Worm (Caenorhabditis elegans) whole organism, L4 larva: ENCODE data around the gene str-206.
A peak's percentile ranks its signal among the peaks of the same experiment; 100 is the strongest.

Source experiments
- D1046.2 ChIP-seq: fragments of 200-800 bp; sonication (Bioruptor generic); IDR thresholded peaks from 2 replicates; pipeline ENCODE4 v1.3.6; 2022; ENCODE audit warnings: missing genetic modification characterization, missing compliant biosample characterization
- F10B5.3 ChIP-seq: sonication (generic microtip); optimal IDR thresholded peaks from 2 replicates; lab custom pipeline; 2016; ENCODE audit warnings: mild to moderate bottlenecking, missing genetic modification characterization, missing compliant biosample characterization
- F44E2.7 ChIP-seq: fragments of 200-800 bp; sonication (Bioruptor generic); IDR thresholded peaks from 2 replicates; pipeline ENCODE4 v2.1.2; 2022; ENCODE audit warnings: missing genetic modification characterization, missing compliant biosample characterization
- T20F7.1 ChIP-seq: fragments of 200-800 bp; sonication (Bioruptor generic); optimal IDR thresholded peaks from 2 replicates; lab custom pipeline; 2018; ENCODE audit warnings: mild to moderate bottlenecking, missing genetic modification characterization, missing compliant biosample characterization
- T26A8.4 ChIP-seq: fragments of 200-800 bp; sonication (Bioruptor generic); IDR thresholded peaks from 2 replicates; pipeline ENCODE4 v1.3.6; 2022; ENCODE audit warnings: missing genetic modification characterization, missing compliant biosample characterization
- ZK337.2 ChIP-seq: fragments of 200-800 bp; sonication (Bioruptor generic); IDR thresholded peaks from 2 replicates; pipeline ENCODE4 v1.3.6; 2022; ENCODE audit warnings: missing genetic modification reagents, missing genetic modification characterization, missing compliant biosample characterization
- aha-1 ChIP-seq: fragments of 150-350 bp; peaks from one replicate; lab custom pipeline; 2014; ENCODE audit warnings: missing biosample characterization, missing genetic modification characterization
- aly-2 ChIP-seq: sonication (generic microtip); optimal IDR thresholded peaks from 2 replicates; lab custom pipeline; 2018; ENCODE audit warnings: missing biosample characterization, missing genetic modification characterization
- ceh-20 ChIP-seq: fragments of 200-800 bp; sonication (Bioruptor generic); IDR thresholded peaks from 2 replicates; pipeline ENCODE4 v1.3.6; 2022; ENCODE audit warnings: missing genetic modification reagents, missing genetic modification characterization, missing compliant biosample characterization
- ceh-28 ChIP-seq: fragments of 150-350 bp; optimal IDR thresholded peaks from 2 replicates; lab custom pipeline; 2014; ENCODE audit warnings: missing biosample characterization, missing genetic modification reagents, missing genetic modification characterization
- ceh-62 ChIP-seq: sonication (generic microtip); optimal IDR thresholded peaks from 2 replicates; lab custom pipeline; 2017; ENCODE audit warnings: missing biosample characterization, missing genetic modification characterization
- ctbp-1 ChIP-seq: fragments of 200-800 bp; sonication (Bioruptor generic); IDR thresholded peaks from 2 replicates; pipeline ENCODE4 v1.3.6; 2022; ENCODE audit warnings: missing genetic modification reagents, missing genetic modification characterization, missing compliant biosample characterization
- daf-12 ChIP-seq: fragments of 150-350 bp; optimal IDR thresholded peaks from 2 replicates; lab custom pipeline; 2014; ENCODE audit warnings: missing biosample characterization, missing genetic modification reagents, missing genetic modification characterization
- dmd-6 ChIP-seq: fragments of 200-800 bp; sonication (Bioruptor generic); IDR thresholded peaks from 2 replicates; pipeline ENCODE4 v1.3.6; 2022; ENCODE audit warnings: missing genetic modification reagents, missing genetic modification characterization, missing compliant biosample characterization
- dmd-8 ChIP-seq: fragments of 200-800 bp; sonication (Bioruptor generic); IDR thresholded peaks from 2 replicates; pipeline ENCODE4 v1.3.6; 2022; ENCODE audit warnings: missing genetic modification characterization, missing compliant biosample characterization
- dpl-1 ChIP-seq: fragments of 150-350 bp; optimal IDR thresholded peaks from 2 replicates; lab custom pipeline; 2014; ENCODE audit warnings: missing biosample characterization, missing genetic modification reagents, missing genetic modification characterization
- duxl-1 ChIP-seq: sonication (generic microtip); optimal IDR thresholded peaks from 2 replicates; lab custom pipeline; 2016; ENCODE audit warnings: mild to moderate bottlenecking, missing genetic modification characterization, moderate library complexity, missing compliant biosample characterization; ENCODE audit not compliant: poor library complexity
- dve-1 ChIP-seq: sonication (generic microtip); optimal IDR thresholded peaks from 2 replicates; lab custom pipeline; 2017; ENCODE audit warnings: antibody characterized with exemption, mild to moderate bottlenecking, missing genetic modification characterization, missing compliant biosample characterization; ENCODE audit not compliant: insufficient read depth
- egl-27 ChIP-seq: sonication (generic microtip); optimal IDR thresholded peaks from 3 replicates; lab custom pipeline; 2017; ENCODE audit warnings: missing biosample characterization, missing genetic modification reagents, missing genetic modification characterization
- fkh-10 ChIP-seq: fragments of 150-350 bp; optimal IDR thresholded peaks from 2 replicates; lab custom pipeline; 2014; ENCODE audit warnings: missing biosample characterization, missing genetic modification reagents, missing genetic modification characterization
- fos-1 ChIP-seq: fragments of 150-350 bp; optimal IDR thresholded peaks from 2 replicates; lab custom pipeline; 2014; ENCODE audit warnings: missing biosample characterization, missing genetic modification characterization
- hif-1 ChIP-seq, 2 experiments: sonication (generic microtip); optimal IDR thresholded peaks; 2 replicates each; lab custom pipeline; 2016 to 2017; ENCODE audit warnings: missing compliant biosample characterization in 2 of 2, missing genetic modification characterization in 2 of 2, missing genetic modification reagents in 2 of 2, missing genotype in 2 of 2, mild to moderate bottlenecking in 1 of 2
- hlh-30 ChIP-seq: sonication (generic microtip); optimal IDR thresholded peaks from 2 replicates; lab custom pipeline; 2017; ENCODE audit warnings: antibody characterized with exemption, mild to moderate bottlenecking, missing genetic modification characterization, missing compliant biosample characterization; ENCODE audit not compliant: insufficient read depth
- hmg-1.1 ChIP-seq: fragments of 200-800 bp; sonication (Bioruptor generic); IDR thresholded peaks from 2 replicates; pipeline ENCODE4 v1.3.6; 2022; ENCODE audit warnings: missing genetic modification reagents, missing genetic modification characterization, missing compliant biosample characterization
- jun-1 ChIP-seq: fragments of 150-350 bp; optimal IDR thresholded peaks from 2 replicates; lab custom pipeline; 2014; ENCODE audit warnings: missing biosample characterization, missing genetic modification reagents, missing genetic modification characterization
- lin-1 ChIP-seq: fragments of 200-800 bp; sonication (Bioruptor generic); IDR thresholded peaks from 2 replicates; pipeline ENCODE4 v1.3.6; 2022; ENCODE audit warnings: missing genetic modification reagents, missing genetic modification characterization, missing compliant biosample characterization
- lin-38 ChIP-seq: fragments of 200-800 bp; sonication (Bioruptor generic); IDR thresholded peaks from 2 replicates; pipeline ENCODE4 v1.3.6; 2022; ENCODE audit warnings: missing genetic modification reagents, missing genetic modification characterization, missing compliant biosample characterization
- lin-39 ChIP-seq: fragments of 150-350 bp; optimal IDR thresholded peaks from 2 replicates; lab custom pipeline; 2014; ENCODE audit warnings: missing biosample characterization, missing genetic modification reagents, missing genetic modification characterization
- lir-3 ChIP-seq: sonication (generic microtip); optimal IDR thresholded peaks from 2 replicates; lab custom pipeline; 2016; ENCODE audit warnings: mild to moderate bottlenecking, missing genetic modification characterization, missing compliant biosample characterization
- lsy-2 ChIP-seq, 2 experiments: fragments of 150-350 bp in 1 of 2; sonication (generic microtip) in 1 of 2; optimal IDR thresholded peaks; 2 replicates each; lab custom pipeline; 2014 to 2017; ENCODE audit warnings: missing biosample characterization in 2 of 2, missing genetic modification characterization in 2 of 2
- madf-9 ChIP-seq: fragments of 200-800 bp; sonication (Bioruptor generic); conservative IDR thresholded peaks from 2 replicates; pipeline ENCODE4 v1.3.6; 2022; ENCODE audit warnings: missing genetic modification reagents, missing genetic modification characterization, missing compliant biosample characterization
- mdl-1 ChIP-seq, 2 experiments: fragments of 150-350 bp in 1 of 2; sonication (generic microtip) in 1 of 2; optimal IDR thresholded peaks; 2 replicates each; lab custom pipeline; 2014 to 2017; ENCODE audit warnings: missing biosample characterization in 2 of 2, missing genetic modification characterization in 2 of 2
- mdt-29 ChIP-seq: fragments of 200-800 bp; sonication (Bioruptor generic); IDR thresholded peaks from 2 replicates; pipeline ENCODE4 v1.3.6; 2022; ENCODE audit warnings: missing genetic modification reagents, missing genetic modification characterization, missing compliant biosample characterization
- nhr-102 ChIP-seq: sonication (generic microtip); optimal IDR thresholded peaks from 2 replicates; lab custom pipeline; 2016; ENCODE audit warnings: mild to moderate bottlenecking, missing genetic modification characterization, moderate library complexity, missing compliant biosample characterization
- nhr-11 ChIP-seq: fragments of 150-350 bp; optimal IDR thresholded peaks from 2 replicates; lab custom pipeline; 2014; ENCODE audit warnings: missing biosample characterization, missing genetic modification characterization
- nhr-237 ChIP-seq: sonication (generic microtip); optimal IDR thresholded peaks from 2 replicates; lab custom pipeline; 2017; ENCODE audit warnings: missing biosample characterization, missing genetic modification characterization
- nhr-42 ChIP-seq: fragments of 200-800 bp; sonication (Bioruptor generic); IDR thresholded peaks from 2 replicates; pipeline ENCODE4 v1.3.6; 2022; ENCODE audit warnings: missing genetic modification characterization, missing compliant biosample characterization
- nhr-48 ChIP-seq: sonication (generic microtip); optimal IDR thresholded peaks from 2 replicates; lab custom pipeline; 2016; ENCODE audit warnings: mild to moderate bottlenecking, missing genetic modification characterization, missing compliant biosample characterization
- saeg-2 ChIP-seq: fragments of 200-800 bp; sonication (Bioruptor generic); IDR thresholded peaks from 2 replicates; pipeline ENCODE4 v1.3.6; 2022; ENCODE audit warnings: missing genetic modification reagents, missing genetic modification characterization, missing compliant biosample characterization
- set-16 ChIP-seq: fragments of 200-800 bp; sonication (Bioruptor generic); IDR thresholded peaks from 2 replicates; pipeline ENCODE4 v1.3.6; 2022; ENCODE audit warnings: missing genetic modification reagents, missing genetic modification characterization, missing compliant biosample characterization
- snpc-1.2 ChIP-seq: fragments of 200-800 bp; sonication (Bioruptor generic); IDR thresholded peaks from 2 replicates; pipeline ENCODE4 v1.3.6; 2022; ENCODE audit warnings: missing genetic modification reagents, missing genetic modification characterization, missing compliant biosample characterization
- tra-1 ChIP-seq: fragments of 200-800 bp; sonication (Bioruptor generic); IDR thresholded peaks from 2 replicates; pipeline ENCODE4 v1.3.6; 2022; ENCODE audit warnings: missing genetic modification reagents, missing genetic modification characterization, missing compliant biosample characterization
- unc-62 ChIP-seq, 3 experiments: fragments of 150-350 bp in 1 of 3; sonication (generic microtip); optimal IDR thresholded peaks in 2 of 3; peaks in 1 of 3; 1 replicate in 1 of 3; 2 replicates in 2 of 3; lab custom pipeline; 2014 to 2017; ENCODE audit warnings: missing biosample characterization in 3 of 3, missing genetic modification characterization in 3 of 3, missing genetic modification reagents in 3 of 3, missing genotype in 1 of 3
- vab-7 ChIP-seq: fragments of 200-800 bp; sonication (Bioruptor generic); IDR thresholded peaks from 2 replicates; pipeline ENCODE4 v1.3.6; 2022; ENCODE audit warnings: missing genetic modification reagents, missing genetic modification characterization, missing compliant biosample characterization
- zag-1 ChIP-seq: fragments of 150-350 bp; optimal IDR thresholded peaks from 2 replicates; lab custom pipeline; 2014; ENCODE audit warnings: missing biosample characterization, missing genetic modification characterization
- zip-11 ChIP-seq: fragments of 200-800 bp; sonication (Bioruptor generic); IDR thresholded peaks from 2 replicates; pipeline ENCODE4 v1.3.6; 2022; ENCODE audit warnings: missing genetic modification characterization, missing compliant biosample characterization
- zip-2 ChIP-seq: fragments of 150-350 bp; optimal IDR thresholded peaks from 2 replicates; lab custom pipeline; 2014; ENCODE audit warnings: missing biosample characterization, missing genetic modification characterization
- ztf-7 ChIP-seq: fragments of 150-350 bp; optimal IDR thresholded peaks from 2 replicates; lab custom pipeline; 2014; ENCODE audit warnings: missing biosample characterization, missing genetic modification characterization

str-206 gene

DNA sequence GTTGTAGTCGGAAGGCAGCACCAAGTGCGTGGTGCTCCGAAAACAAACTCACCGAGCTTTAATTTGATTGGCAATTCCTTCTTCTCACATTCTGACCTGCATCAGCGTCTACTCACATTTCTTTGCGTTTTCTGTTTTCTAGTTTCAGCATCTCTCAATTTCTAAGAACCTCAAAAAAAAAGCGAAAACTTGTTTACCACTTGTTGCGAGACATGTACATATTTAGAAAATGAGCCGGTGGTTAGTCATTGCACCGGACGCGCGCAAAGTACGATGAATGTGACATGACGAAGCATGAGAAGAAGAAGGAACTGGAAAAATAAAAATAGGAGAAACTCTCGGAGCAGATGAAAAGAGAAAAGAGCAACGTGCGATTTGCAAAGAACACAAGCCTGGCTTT, 26.7 kb downstream of the str-206 start (continued):
- TF ChIP-seq dve-1 (tag; lab: Kevin White, UChicago) = no peak
- no peak for TF ChIP-seq lin-38 (GFP tag; lab: Robert Waterston, UW)
- TF ChIP-seq ceh-62 (tag; lab: Kevin White, UChicago) = no peak
- TF ChIP-seq egl-27 (tag; lab: Kevin White, UChicago) = no peak
- TF ChIP-seq nhr-11 = peak; percentile 71
- TF ChIP-seq daf-12 (tag; lab: Kevin White, UChicago) = no peak
- no peak for TF ChIP-seq T26A8.4 (GFP tag; lab: Robert Waterston, UW)
- TF ChIP-seq fkh-10 (GFP tag; lab: Kevin White, UChicago) = peak; percentile 57
- no peak for TF ChIP-seq D1046.2 (GFP tag; lab: Robert Waterston, UW)
- no peak for TF ChIP-seq lir-3
- TF ChIP-seq F10B5.3 (tag; lab: Kevin White, UChicago) = no peak
- peak; percentile 50; the same call in 1 of the 2 replicates for TF ChIP-seq ctbp-1 (GFP tag; lab: Robert Waterston, UW)
- TF ChIP-seq set-16 (GFP tag; lab: Robert Waterston, UW) = no peak
- TF ChIP-seq zag-1 (tag; lab: Kevin White, UChicago) = no peak
- no peak for TF ChIP-seq fos-1 (tag; lab: Kevin White, UChicago)
- no peak for TF ChIP-seq aly-2 (tag; lab: Kevin White, UChicago)
- no peak for TF ChIP-seq nhr-42
- TF ChIP-seq aha-1 (tag; lab: Kevin White, UChicago) = peak; percentile 59
- peak; percentile 45 for TF ChIP-seq hlh-30 (tag; lab: Kevin White, UChicago)

DNA sequence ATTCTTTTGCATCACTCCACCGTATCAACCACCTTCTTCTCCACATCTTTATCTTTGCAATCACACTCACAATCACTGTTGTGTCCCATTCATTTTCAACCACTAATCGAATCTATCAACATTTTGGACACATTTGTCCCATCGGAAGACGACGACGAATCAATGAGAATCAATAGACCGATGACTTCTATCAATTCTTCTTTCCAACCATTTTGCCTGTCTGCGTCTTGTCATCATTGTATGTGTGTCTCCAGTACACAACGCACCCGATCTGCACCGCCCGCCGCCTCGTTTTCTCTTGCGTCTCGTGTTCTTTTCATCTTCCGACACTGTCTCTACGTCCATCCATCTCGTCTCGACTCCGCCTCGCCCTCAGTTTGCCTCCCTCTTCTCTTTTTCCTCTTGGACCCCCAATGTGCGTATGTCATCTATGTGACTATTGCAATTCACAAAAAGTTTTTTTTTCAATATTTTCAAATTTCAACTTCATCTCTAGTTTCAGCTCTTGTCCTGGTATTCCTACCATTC, 28.6 kb downstream of the str-206 start, which contains the start of gene dmd-7:
Gene dmd-7 (plus strand): TSS at position 478 of the 528 bp plus-strand sequence.
- TF ChIP-seq tra-1 (peak; percentile 94), lsy-2 (tag; optimal IDR thresholded peaks at IDR 0.05; lab: Kevin White, UChicago) (peak; percentile 75 to 86), dpl-1 (peak; percentile 25), nhr-48 (tag; lab: Kevin White, UChicago) (peak; percentile 100), nhr-102 (tag; lab: Kevin White, UChicago) (peak; percentile 69), F44E2.7 (no peak), hif-1 (tag; optimal IDR thresholded peaks at IDR 0.05; lab: Kevin White, UChicago) (peak; percentile 2 to 95), duxl-1 (no peak), saeg-2 (GFP tag; lab: Robert Waterston, UW) (peak; percentile 69; the same call in 1 of the 2 replicates), hlh-30 (tag; lab: Kevin White, UChicago) (peak; percentile 93), ceh-20 (GFP tag; lab: Robert Waterston, UW) (peak; percentile 82), hmg-1.1 (GFP tag; lab: Robert Waterston, UW) (peak; percentile 84), snpc-1.2 (GFP tag; lab: Robert Waterston, UW) (no peak), D1046.2 (GFP tag; lab: Robert Waterston, UW) (no peak), dve-1 (tag; lab: Kevin White, UChicago) (peak; percentile 75), dmd-6 (peak; percentile 99), lin-39 (tag; lab: Kevin White, UChicago) (no peak), mdt-29 (GFP tag; lab: Robert Waterston, UW) (0 out of 2 replicates have a peak, but pooled peaks have one; percentile 50), set-16 (GFP tag; lab: Robert Waterston, UW) (peak; percentile 58), zag-1 (tag; lab: Kevin White, UChicago) (peak; percentile 18), nhr-237 (tag; lab: Kevin White, UChicago) (no peak), ztf-7 (tag; lab: Kevin White, UChicago) (no peak), madf-9 (GFP tag; lab: Robert Waterston, UW) (peak; percentile 49; the same call in 1 of the 2 replicates), nhr-11 (peak; percentile 76), mdl-1 (tag; optimal IDR thresholded peaks at IDR 0.05; lab: Kevin White, UChicago) (peak; percentile 81 to 95), vab-7 (GFP tag; lab: Robert Waterston, UW) (no peak), lin-1 (GFP tag; lab: Robert Waterston, UW) (peak; percentile 75; the same call in 1 of the 2 replicates), jun-1 (tag; lab: Kevin White, UChicago) (peak; percentile 13), dmd-8 (no peak), unc-62 (GFP tag; optimal IDR thresholded peaks at IDR 0.05 in 1 of 2; lab: Kevin White, UChicago) (peak in 1 of 2 experiments; percentile 94), unc-62 (tag; optimal IDR thresholded peaks at IDR 0.05; lab: Kevin White, UChicago) (no peak), T20F7.1 (GFP tag; lab: Kevin White, UChicago) (no peak), zip-2 (no peak), ZK337.2 (GFP tag; lab: Robert Waterston, UW) (no peak), ceh-28 (tag; lab: Kevin White, UChicago) (peak; percentile 36), zip-11 (GFP tag; lab: Robert Waterston, UW) (no peak), ctbp-1 (GFP tag; lab: Robert Waterston, UW) (0 out of 2 replicates have a peak, but pooled peaks have one; percentile 60)
